Fruit fly (Drosophila melanogaster): ENCODE data around the gene Gr28b.

- TF ChIP-seq OdsH (GFP tag; optimal IDR thresholded peaks at IDR 0.05) (no peak), h (GFP tag; optimal IDR thresholded peaks at IDR 0.05) (peak; percentile 1)
These were observed 31.4 kb upstream of the Gr28b start for dm6 chr2L:7493444-7493843.

All from whole organism, wandering third instar larva.